Worm (Caenorhabditis elegans): ENCODE data around the gene C33C12.7.

DNA sequence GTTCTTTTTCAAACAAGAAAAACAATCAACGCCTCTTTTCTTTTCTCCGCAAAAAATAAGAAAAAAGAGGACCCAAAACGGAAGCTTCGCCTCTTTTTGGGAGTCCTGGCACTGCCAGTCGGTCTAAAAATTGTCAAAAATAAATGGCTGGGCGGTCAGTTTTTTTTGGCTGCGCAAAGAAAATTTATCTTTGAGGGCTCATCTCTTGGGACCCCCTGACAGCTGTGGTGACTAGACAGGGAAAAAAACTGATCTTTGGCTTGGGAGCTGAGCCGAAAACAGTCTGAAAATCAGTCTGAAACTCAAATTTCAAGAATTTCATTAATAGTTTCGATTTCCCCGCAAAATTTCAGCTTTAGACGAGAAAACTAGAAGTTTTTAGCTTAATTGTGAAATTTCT, 15.3 kb upstream of the C33C12.7 start:
- TF ChIP-seq ama-1 (optimal IDR thresholded peaks at IDR 0.05): no peak
- no peak for TF ChIP-seq B0310.2 (tag; optimal IDR thresholded peaks at IDR 0.05)
- no peak for TF ChIP-seq scrt-1 (GFP tag; IDR thresholded peaks at IDR 0.05)
- TF ChIP-seq hmg-4 (GFP tag; optimal IDR thresholded peaks at IDR 0.05): no peak
